Fruit fly (Drosophila melanogaster): ENCODE results near the gene Ranbp21.

Gene Ranbp21

DNA sequence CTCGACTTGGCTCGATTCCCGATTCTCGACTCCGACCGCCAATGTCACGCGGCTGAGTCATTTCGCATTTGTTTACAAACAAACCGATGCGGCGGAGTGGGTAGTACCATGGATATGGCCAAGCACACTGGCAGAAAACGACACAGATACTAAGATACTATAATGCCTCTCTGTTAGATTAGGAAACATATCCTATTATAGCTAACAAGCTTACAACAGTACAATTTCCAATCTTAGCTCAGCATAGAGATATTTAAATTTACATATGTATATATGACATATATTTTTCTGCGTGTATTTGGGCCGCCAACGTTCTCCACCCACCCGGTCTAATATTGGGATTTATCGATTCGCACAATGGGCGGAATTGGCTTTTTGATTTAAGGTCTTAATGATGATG is 48.1 kb downstream of the Ranbp21 start (continued):
- TF ChIP-seq CG10565 (GFP tag; optimal IDR thresholded peaks at IDR 0.05) (no peak), yki (optimal IDR thresholded peaks at IDR 0.05) (no peak), CG9797 (GFP tag; optimal IDR thresholded peaks at IDR 0.05) (no peak), Meics (GFP tag; optimal IDR thresholded peaks at IDR 0.05) (peak; percentile 79), Fer1 (GFP tag; optimal IDR thresholded peaks at IDR 0.05) (peak; percentile 77), CG1647 (GFP tag; optimal IDR thresholded peaks at IDR 0.05) (peak; percentile 47), pho (GFP tag; optimal IDR thresholded peaks at IDR 0.05) (peak; percentile 48), fd64A (GFP tag; optimal IDR thresholded peaks at IDR 0.05) (no peak), sqz (GFP tag; optimal IDR thresholded peaks at IDR 0.05) (peak; percentile 5), CG7786 (GFP tag; optimal IDR thresholded peaks at IDR 0.05) (peak; percentile 38), CG6254 (GFP tag; optimal IDR thresholded peaks at IDR 0.05) (peak; percentile 39), CG3281 (GFP tag; optimal IDR thresholded peaks at IDR 0.05) (peak; percentile 79), CG7839 (tag; optimal IDR thresholded peaks at IDR 0.05) (peak; percentile 87), h (optimal IDR thresholded peaks at IDR 0.05) (no peak), Dad (GFP tag; optimal IDR thresholded peaks at IDR 0.05) (peak; percentile 31), CG9727 (GFP tag; optimal IDR thresholded peaks at IDR 0.05) (peak; percentile 80), CG15011 (GFP tag; optimal IDR thresholded peaks at IDR 0.05) (peak; percentile 55), cg (GFP tag; optimal IDR thresholded peaks at IDR 0.05) (no peak), insv (GFP tag; optimal IDR thresholded peaks at IDR 0.05) (no peak), Med (GFP tag) (peak; percentile 91), psq (GFP tag; optimal IDR thresholded peaks at IDR 0.05) (no peak), Kr (GFP tag; optimal IDR thresholded peaks at IDR 0.05) (no peak), tin (GFP tag; optimal IDR thresholded peaks at IDR 0.05) (peak; percentile 73), ken (GFP tag; IDR thresholded peaks at IDR 0.05) (peak; percentile 71), CG4282 (GFP tag; optimal IDR thresholded peaks at IDR 0.05) (no peak), Usf (GFP tag; optimal IDR thresholded peaks at IDR 0.05) (no peak), run (tag; optimal IDR thresholded peaks at IDR 0.05) (peak; percentile 34), Bteb2 (GFP tag; optimal IDR thresholded peaks at IDR 0.05) (peak; percentile 8), CG11504 (tag; optimal IDR thresholded peaks at IDR 0.05) (peak; percentile 87), HmgZ (tag; optimal IDR thresholded peaks at IDR 0.05) (peak; percentile 76), gem (tag; optimal IDR thresholded peaks at IDR 0.05) (peak; percentile 80), NC2β (GFP tag; optimal IDR thresholded peaks at IDR 0.05) (no peak), esg (GFP tag; conservative IDR thresholded peaks at IDR 0.05) (peak; percentile 74), Sox100B (GFP tag; optimal IDR thresholded peaks at IDR 0.05) (peak; percentile 53), pum (GFP tag; optimal IDR thresholded peaks at IDR 0.05) (peak; percentile 49), fd102C (GFP tag; optimal IDR thresholded peaks at IDR 0.05) (no peak), CG4820 (GFP tag; optimal IDR thresholded peaks at IDR 0.05) (peak; percentile 67), org-1 (GFP tag; optimal IDR thresholded peaks at IDR 0.05) (peak; percentile 66), CG34376 (GFP tag; optimal IDR thresholded peaks at IDR 0.05) (peak; percentile 86), CG7987 (GFP tag; optimal IDR thresholded peaks at IDR 0.05) (no peak), CG11247 (GFP tag; IDR thresholded peaks at IDR 0.05) (peak; percentile 77), CG17186 (GFP tag; optimal IDR thresholded peaks at IDR 0.05) (no peak), ci (GFP tag; IDR thresholded peaks at IDR 0.05) (peak; percentile 80), CG10654 (GFP tag; optimal IDR thresholded peaks at IDR 0.05) (peak; percentile 60), NK7.1 (GFP tag; optimal IDR thresholded peaks at IDR 0.05) (no peak), disco-r (GFP tag; optimal IDR thresholded peaks at IDR 0.05) (no peak), Side (GFP tag; optimal IDR thresholded peaks at IDR 0.05) (peak; percentile 33), dysf (GFP tag; IDR thresholded peaks at IDR 0.05) (peak; percentile 86), croc (GFP tag; conservative IDR thresholded peaks at IDR 0.05) (peak; percentile 36; the same call in 1 of the 3 replicates), Antp (GFP tag; optimal IDR thresholded peaks at IDR 0.05) (peak; percentile 32), Opbp (GFP tag; IDR thresholded peaks at IDR 0.05; ENCODE audit: partially characterized antibody) (no peak), twi (tag; optimal IDR thresholded peaks at IDR 0.05) (no peak)

Data from whole organism, embryonic.